Worm (Caenorhabditis elegans) whole organism, early embryonic: ENCODE measurements around the gene K07F5.16.

Experiments
- ama-1 ChIP-seq: fragments of 150-350 bp; optimal IDR thresholded peaks from 2 replicates; lab custom pipeline; 2014
- flt-1 ChIP-seq: fragments of 200-800 bp; sonication (Bioruptor generic); IDR thresholded peaks from 2 replicates; pipeline ENCODE4 v1.3.6; 2022; ENCODE audit warnings: missing genetic modification characterization, missing compliant biosample characterization
- hmg-4 ChIP-seq: fragments of 200-800 bp; sonication (Bioruptor generic); optimal IDR thresholded peaks from 2 replicates; lab custom pipeline; 2018; ENCODE audit warnings: mild to moderate bottlenecking, missing genetic modification characterization, missing compliant biosample characterization
- scrt-1 ChIP-seq: fragments of 200-800 bp; sonication (Bioruptor generic); IDR thresholded peaks from 2 replicates; pipeline ENCODE4 v1.3.6; 2022; ENCODE audit warnings: missing genetic modification characterization, missing compliant biosample characterization
- sea-1 ChIP-seq: fragments of 200-800 bp; sonication (Bioruptor generic); conservative IDR thresholded peaks from 2 replicates; pipeline ENCODE4 v1.3.6; 2022; ENCODE audit warnings: missing genetic modification characterization, missing compliant biosample characterization

- TF ChIP-seq scrt-1, result no peak
- no peak for TF ChIP-seq flt-1 (GFP tag; lab: Robert Waterston, UW)
- TF ChIP-seq ama-1 (lab: Kevin White, UChicago), result no peak
- no peak for TF ChIP-seq hmg-4 (GFP tag; lab: Kevin White, UChicago)
- no peak for TF ChIP-seq sea-1 (GFP tag; lab: Robert Waterston, UW)
Observed at ce11 chrIV:9891938-9892337, 28.0 kb downstream of the K07F5.16 start, which contains the start of gene F32B6.4.
